Worm (Caenorhabditis elegans) whole organism, L3 larva: ENCODE results near the gene rfl-1.

Experiments used
- aly-2 ChIP-seq: fragments of 150-350 bp; optimal IDR thresholded peaks from 2 replicates; lab custom pipeline; 2014; ENCODE audit warnings: missing biosample characterization, missing genetic modification characterization
- ceh-16 ChIP-seq: sonication (generic microtip); optimal IDR thresholded peaks from 2 replicates; lab custom pipeline; 2017; ENCODE audit warnings: missing biosample characterization, missing genetic modification characterization
- jun-1 ChIP-seq: fragments of 150-350 bp; optimal IDR thresholded peaks from 2 replicates; lab custom pipeline; 2014; ENCODE audit warnings: missing biosample characterization, missing genetic modification reagents, missing genetic modification characterization
- nhr-28 ChIP-seq: fragments of 150-350 bp; optimal IDR thresholded peaks from 2 replicates; lab custom pipeline; 2014; ENCODE audit warnings: missing biosample characterization, missing genetic modification characterization
- pha-4 ChIP-seq: fragments of 150-350 bp; optimal IDR thresholded peaks from 2 replicates; lab custom pipeline; 2014; ENCODE audit warnings: missing biosample characterization, missing genetic modification reagents, missing genetic modification characterization
- skn-1 ChIP-seq: fragments of 150-350 bp; optimal IDR thresholded peaks from 2 replicates; lab custom pipeline; 2014; ENCODE audit warnings: missing biosample characterization, missing genetic modification characterization
- snpc-4 ChIP-seq: fragments of 150-350 bp; optimal IDR thresholded peaks from 2 replicates; lab custom pipeline; 2014; ENCODE audit warnings: missing biosample characterization, missing genetic modification characterization

- TF ChIP-seq nhr-28 (tag; lab: Kevin White, UChicago) (no peak), pha-4 (tag; lab: Kevin White, UChicago) (no peak), jun-1 (tag; lab: Kevin White, UChicago) (no peak), snpc-4 (tag; lab: Kevin White, UChicago) (no peak), aly-2 (no peak), ceh-16 (tag; lab: Kevin White, UChicago) (no peak), skn-1 (tag; lab: Kevin White, UChicago) (no peak)
Measured at ce11 chrIII:7019724-7020123, 1.3 kb upstream of the rfl-1 start.
